Fruit fly (Drosophila melanogaster) whole organism, prepupa: Measurements from ENCODE around the gene CG6996.

Experiments
- CG34406 ChIP-seq: fragments of 200-800 bp; sonication (Bioruptor generic); optimal IDR thresholded peaks from 3 replicates; lab custom pipeline; 2016; ENCODE audit warnings: missing biosample characterization, missing genetic modification characterization
- CG6163 ChIP-seq: fragments of 200-800 bp; sonication (Bioruptor generic); IDR thresholded peaks from 3 replicates; pipeline ENCODE4 v1.3.6; 2022; ENCODE audit warnings: missing biosample characterization, missing genetic modification characterization
- CG6808 ChIP-seq: fragments of 200-800 bp; sonication (Bioruptor generic); optimal IDR thresholded peaks from 3 replicates; lab custom pipeline; 2017; ENCODE audit warnings: missing biosample characterization, missing genetic modification characterization, mild to moderate bottlenecking, moderate library complexity, missing genetic modification reagents
- CG6854 ChIP-seq: fragments of 200-800 bp; sonication (Bioruptor generic); optimal IDR thresholded peaks from 2 replicates; lab custom pipeline; 2017; ENCODE audit warnings: missing biosample characterization, mild to moderate bottlenecking, missing genetic modification characterization
- CG8319 ChIP-seq: fragments of 200-800 bp; sonication (Bioruptor generic); optimal IDR thresholded peaks from 3 replicates; lab custom pipeline; 2016; ENCODE audit warnings: missing biosample characterization, missing genetic modification characterization
- Gug ChIP-seq: fragments of 200-800 bp; sonication (Bioruptor generic); IDR thresholded peaks from 2 replicates; pipeline ENCODE4 v1.3.6; 2022; ENCODE audit warnings: missing biosample characterization, missing genetic modification characterization
- Hr39 ChIP-seq: fragments of 200-800 bp; sonication (Bioruptor generic); optimal IDR thresholded peaks from 2 replicates; lab custom pipeline; 2016; ENCODE audit warnings: missing biosample characterization, missing genetic modification characterization
- OdsH ChIP-seq: fragments of 200-800 bp; sonication (Bioruptor generic); optimal IDR thresholded peaks from 3 replicates; lab custom pipeline; 2016; ENCODE audit warnings: missing biosample characterization, missing genetic modification characterization
- acj6 ChIP-seq: fragments of 200-800 bp; sonication (Bioruptor generic); optimal IDR thresholded peaks from 3 replicates; lab custom pipeline; 2016; ENCODE audit warnings: missing biosample characterization, missing genetic modification characterization
- eg ChIP-seq: fragments of 200-800 bp; sonication (Bioruptor generic); IDR thresholded peaks from 3 replicates; pipeline ENCODE4 v1.3.6; 2022; ENCODE audit warnings: missing biosample characterization, missing genetic modification characterization
- fd59A ChIP-seq: fragments of 200-800 bp; sonication (Bioruptor generic); optimal IDR thresholded peaks from 2 replicates; lab custom pipeline; 2017; ENCODE audit warnings: missing biosample characterization, mild to moderate bottlenecking, missing genetic modification characterization, missing genetic modification reagents

DNA sequence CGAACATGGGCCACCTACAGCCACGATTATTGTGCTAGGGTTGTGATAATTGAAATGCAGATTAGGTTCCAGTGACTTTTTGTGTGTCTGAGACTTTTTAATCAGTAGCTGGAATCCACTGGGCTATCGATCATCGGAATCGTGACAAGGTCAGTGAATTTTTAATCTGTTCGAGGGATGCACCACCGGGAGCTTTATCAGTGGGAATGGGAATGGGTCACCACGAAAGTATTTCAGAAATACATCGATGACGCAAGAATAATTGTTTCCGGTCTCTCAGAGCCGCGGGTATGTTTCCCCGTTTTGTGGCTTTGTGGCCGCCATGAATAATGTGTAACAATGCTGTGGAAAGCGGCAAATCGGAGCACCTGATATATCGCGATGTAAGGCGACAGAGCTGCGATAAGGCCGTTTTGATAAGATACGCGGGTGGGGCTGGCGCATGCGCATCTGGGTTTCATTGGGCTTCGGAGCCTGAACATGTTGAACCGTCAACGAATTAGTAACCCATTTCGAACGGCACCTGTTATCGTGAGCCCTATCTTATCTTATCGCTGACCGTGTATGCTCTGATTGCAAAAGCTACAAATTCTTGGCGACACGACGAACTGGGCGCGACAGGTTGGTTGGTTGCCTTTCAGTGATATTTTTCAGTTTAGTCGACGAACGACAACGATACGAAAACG is 19.3 kb upstream of the CG6996 start, which contains the start of gene Ssk:
- TF ChIP-seq OdsH (GFP tag; lab: Kevin White, UChicago) (no peak), Gug (no peak), fd59A (no peak), CG6854 (GFP tag; lab: Kevin White, UChicago) (peak; percentile 21), eg (GFP tag; lab: Robert Waterston, UW) (no peak), CG6808 (GFP tag; lab: Kevin White, UChicago) (no peak), CG34406 (GFP tag; lab: Kevin White, UChicago) (no peak), CG8319 (GFP tag; lab: Kevin White, UChicago) (peak; percentile 10), acj6 (no peak), Hr39 (no peak), CG6163 (peak; percentile 37; the same call in 2 of the 3 replicates)
